Fruit fly (Drosophila melanogaster): ENCODE results near the gene kra.

kra gene

DNA sequence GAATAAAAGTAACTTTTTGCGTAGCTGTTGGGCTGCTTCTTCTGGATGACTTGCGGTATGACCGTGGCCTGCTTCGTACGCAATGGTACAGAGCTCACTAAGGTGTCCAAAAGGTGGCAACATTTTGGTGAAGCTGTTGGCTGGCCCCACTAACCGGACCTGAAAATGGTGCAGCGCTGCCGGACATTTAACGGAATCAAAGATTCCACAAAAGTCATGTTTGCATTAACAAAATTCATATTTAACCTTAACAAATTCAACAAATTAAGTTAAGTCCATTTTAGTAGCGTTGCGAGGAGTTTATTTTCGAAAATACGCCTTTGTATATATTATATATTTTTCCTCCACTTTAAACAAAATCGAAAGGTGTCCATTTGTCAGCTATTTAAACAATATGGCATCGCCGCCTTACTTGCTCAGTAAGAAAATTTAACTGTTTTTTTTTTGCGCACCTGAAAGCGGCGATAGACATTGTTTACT is at the start of gene kra, which contains the start of gene SecS:
Gene kra, minus strand, starts transcription at position 93 of the 480 bp plus-strand sequence.
Gene SecS, plus strand, starts transcription at position 390 of the 480 bp plus-strand sequence.
- TF ChIP-seq Sox14 (GFP tag; optimal IDR thresholded peaks at IDR 0.05), result peak; percentile 30
- TF ChIP-seq Smox (GFP tag; optimal IDR thresholded peaks at IDR 0.05), result no peak
- peak; percentile 72 for TF ChIP-seq Ets21C (GFP tag; optimal IDR thresholded peaks at IDR 0.05)
- peak; percentile 39 for TF ChIP-seq CG8319 (GFP tag; optimal IDR thresholded peaks at IDR 0.05)
- peak; percentile 20 for TF ChIP-seq dac (GFP tag; optimal IDR thresholded peaks at IDR 0.05)
- peak; percentile 24 for TF ChIP-seq Ets96B (tag; optimal IDR thresholded peaks at IDR 0.05)
- TF ChIP-seq CG7368 (GFP tag; optimal IDR thresholded peaks at IDR 0.05), result no peak
- TF ChIP-seq CG6163 (GFP tag; IDR thresholded peaks at IDR 0.05), result no peak
- peak; percentile 66 for TF ChIP-seq OdsH (GFP tag; optimal IDR thresholded peaks at IDR 0.05)
- peak; percentile 78 for TF ChIP-seq svp (GFP tag)
- peak; percentile 61 for TF ChIP-seq Sox15 (GFP tag; optimal IDR thresholded peaks at IDR 0.05)
- peak; percentile 68 for TF ChIP-seq Hr39 (GFP tag; optimal IDR thresholded peaks at IDR 0.05)
- TF ChIP-seq net (GFP tag; optimal IDR thresholded peaks at IDR 0.05), result no peak
- no peak for TF ChIP-seq CG8119 (GFP tag; IDR thresholded peaks at IDR 0.05)
- peak; percentile 67 for TF ChIP-seq esn (GFP tag; optimal IDR thresholded peaks at IDR 0.05)
- TF ChIP-seq CG31627 (GFP tag; optimal IDR thresholded peaks at IDR 0.05), result peak; percentile 68
- TF ChIP-seq achi (GFP tag; optimal IDR thresholded peaks at IDR 0.05), result peak; percentile 66
- TF ChIP-seq CG11902 (GFP tag; optimal IDR thresholded peaks at IDR 0.05), result peak; percentile 40
- peak; percentile 47 for TF ChIP-seq CG6792 (GFP tag; optimal IDR thresholded peaks at IDR 0.05)
- peak; percentile 69 for TF ChIP-seq lz (GFP tag; optimal IDR thresholded peaks at IDR 0.05)
- TF ChIP-seq Hr4 (GFP tag; optimal IDR thresholded peaks at IDR 0.05), result peak; percentile 79
- TF ChIP-seq acj6 (GFP tag; optimal IDR thresholded peaks at IDR 0.05), result peak; percentile 71
- TF ChIP-seq Eip75B (GFP tag; optimal IDR thresholded peaks at IDR 0.05), result peak; percentile 42
- peak; percentile 31 for TF ChIP-seq fd85E (GFP tag; optimal IDR thresholded peaks at IDR 0.05)
- peak; percentile 51 for TF ChIP-seq topi (GFP tag; optimal IDR thresholded peaks at IDR 0.05)
- TF ChIP-seq CG34406 (GFP tag; optimal IDR thresholded peaks at IDR 0.05), result peak; percentile 16
- TF ChIP-seq CG6854 (GFP tag; optimal IDR thresholded peaks at IDR 0.05), result no peak
- TF ChIP-seq pdm3 (GFP tag; optimal IDR thresholded peaks at IDR 0.05), result peak; percentile 68
- TF ChIP-seq Eip78C (GFP tag), result peak; percentile 79
- peak; percentile 55 for TF ChIP-seq cyc (GFP tag; optimal IDR thresholded peaks at IDR 0.05)
- no peak for TF ChIP-seq CG16779 (tag; optimal IDR thresholded peaks at IDR 0.05)
- TF ChIP-seq Met (GFP tag; optimal IDR thresholded peaks at IDR 0.05), result peak; percentile 67
- TF ChIP-seq Blimp-1 (GFP tag; optimal IDR thresholded peaks at IDR 0.05), result peak; percentile 19
- no peak for TF ChIP-seq Eip93F (GFP tag; optimal IDR thresholded peaks at IDR 0.05)
- TF ChIP-seq fkh (GFP tag; optimal IDR thresholded peaks at IDR 0.05), result peak; percentile 86
- TF ChIP-seq CG8632 (GFP tag; optimal IDR thresholded peaks at IDR 0.05), result peak; percentile 46
- no peak for TF ChIP-seq CG6276 (GFP tag; optimal IDR thresholded peaks at IDR 0.05)
- TF ChIP-seq CG3919 (GFP tag; optimal IDR thresholded peaks at IDR 0.05), result peak; percentile 42
- peak; percentile 45 for TF ChIP-seq CG11762 (GFP tag; optimal IDR thresholded peaks at IDR 0.05; ENCODE audit: insufficient read depth)
- peak; percentile 38 for TF ChIP-seq CG6808 (GFP tag; optimal IDR thresholded peaks at IDR 0.05)
- peak; percentile 44 for TF ChIP-seq CG3032 (tag; optimal IDR thresholded peaks at IDR 0.05)
- peak; percentile 64 for TF ChIP-seq CG10631 (GFP tag; optimal IDR thresholded peaks at IDR 0.05)

DNA sequence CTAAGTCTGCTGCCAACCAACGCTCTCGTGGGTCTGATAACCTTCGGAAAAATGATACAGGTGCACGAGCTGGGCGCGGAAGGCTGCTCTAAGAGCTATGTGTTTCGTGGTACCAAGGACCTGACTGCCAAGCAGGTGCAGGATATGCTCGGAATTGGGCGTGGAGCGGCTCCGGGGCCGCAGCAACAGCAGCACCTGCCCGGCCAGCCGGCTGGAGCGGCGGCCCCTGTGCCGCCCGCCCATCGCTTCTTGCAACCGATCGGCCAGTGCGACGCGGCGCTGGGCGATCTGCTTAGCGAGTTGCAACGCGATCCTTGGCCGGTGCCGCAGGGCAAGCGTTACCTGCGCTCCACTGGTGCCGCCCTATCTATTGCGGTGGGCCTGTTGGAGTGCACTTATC is 49.0 kb upstream of the kra start:
- no peak for TF ChIP-seq cyc (GFP tag; optimal IDR thresholded peaks at IDR 0.05)
- no peak for TF ChIP-seq Eip75B (GFP tag; optimal IDR thresholded peaks at IDR 0.05)
- no peak for TF ChIP-seq Eip93F (GFP tag; optimal IDR thresholded peaks at IDR 0.05)
- no peak for TF ChIP-seq CG8319 (GFP tag; optimal IDR thresholded peaks at IDR 0.05)
- TF ChIP-seq CG9139 (GFP tag; optimal IDR thresholded peaks at IDR 0.05), result no peak
- TF ChIP-seq CG15336 (GFP tag; IDR thresholded peaks at IDR 0.05), result no peak
- TF ChIP-seq CG16779 (tag; optimal IDR thresholded peaks at IDR 0.05), result no peak
- no peak for TF ChIP-seq CG11902 (GFP tag; optimal IDR thresholded peaks at IDR 0.05)
- no peak for TF ChIP-seq CG6163 (GFP tag; IDR thresholded peaks at IDR 0.05)

Data from whole organism, prepupa.